Fruit fly (Drosophila melanogaster): ENCODE measurements around the gene CG4907.

Gene CG4907

dm6 chr3R:22710662-22711061, at the start of gene CG4907:
TSS of gene CG4907 (minus strand) at chr3R:22710762.
- no peak for TF ChIP-seq CG4496 (GFP tag; IDR thresholded peaks at IDR 0.05)
- TF ChIP-seq EcR (GFP tag; optimal IDR thresholded peaks at IDR 0.05): no peak
- no peak for TF ChIP-seq Ets98B (GFP tag; IDR thresholded peaks at IDR 0.05)
- no peak for TF ChIP-seq CG9948 (tag; optimal IDR thresholded peaks at IDR 0.05)
- TF ChIP-seq CG17806 (tag; optimal IDR thresholded peaks at IDR 0.05): no peak
- no peak for TF ChIP-seq fd96Ca (GFP tag; IDR thresholded peaks at IDR 0.05)
- TF ChIP-seq CG15710 (tag; optimal IDR thresholded peaks at IDR 0.05): no peak
- no peak for TF ChIP-seq gl (tag; optimal IDR thresholded peaks at IDR 0.05)
- no peak for TF ChIP-seq CG8301 (tag; optimal IDR thresholded peaks at IDR 0.05)
- no peak for TF ChIP-seq CG34367 (tag; optimal IDR thresholded peaks at IDR 0.05)
- TF ChIP-seq CG12605 (GFP tag; IDR thresholded peaks at IDR 0.05): no peak
- TF ChIP-seq CG32121 (GFP tag; IDR thresholded peaks at IDR 0.05): no peak
- no peak for TF ChIP-seq Pif1B (GFP tag; optimal IDR thresholded peaks at IDR 0.05)
- no peak for TF ChIP-seq CG13204 (GFP tag; optimal IDR thresholded peaks at IDR 0.05)
- TF ChIP-seq Pif1A (GFP tag; optimal IDR thresholded peaks at IDR 0.05): no peak
- no peak for TF ChIP-seq Snoo (tag; optimal IDR thresholded peaks at IDR 0.05)
- no peak for TF ChIP-seq rn (GFP tag; IDR thresholded peaks at IDR 0.05)
- TF ChIP-seq CG10348 (GFP tag; IDR thresholded peaks at IDR 0.05): no peak
- no peak for TF ChIP-seq CG14655 (GFP tag; optimal IDR thresholded peaks at IDR 0.05)

- TF ChIP-seq CG17806 (tag; optimal IDR thresholded peaks at IDR 0.05) (no peak), CG4496 (GFP tag; IDR thresholded peaks at IDR 0.05) (no peak), CG13204 (GFP tag; optimal IDR thresholded peaks at IDR 0.05) (no peak), CG12605 (GFP tag; IDR thresholded peaks at IDR 0.05) (no peak), CG14655 (GFP tag; optimal IDR thresholded peaks at IDR 0.05) (no peak), CG8159 (tag; optimal IDR thresholded peaks at IDR 0.05) (no peak), Pif1A (GFP tag; optimal IDR thresholded peaks at IDR 0.05) (no peak), gl (tag; optimal IDR thresholded peaks at IDR 0.05) (no peak), EcR (GFP tag; optimal IDR thresholded peaks at IDR 0.05) (no peak), Pif1B (GFP tag; optimal IDR thresholded peaks at IDR 0.05) (no peak)
These were observed 46.6 kb upstream of the CG4907 start for dm6 chr3R:22757117-22757516.

- no peak for TF ChIP-seq CG14655 (GFP tag; optimal IDR thresholded peaks at IDR 0.05)
- no peak for TF ChIP-seq Snoo (tag; optimal IDR thresholded peaks at IDR 0.05)
- TF ChIP-seq CG32121 (GFP tag; IDR thresholded peaks at IDR 0.05): peak; percentile 29; the same call in 1 of the 2 replicates
- peak; percentile 39; the same call in 1 of the 3 replicates for TF ChIP-seq fd96Ca (GFP tag; IDR thresholded peaks at IDR 0.05)
- peak; percentile 59; the same call in 1 of the 3 replicates for TF ChIP-seq CG4496 (GFP tag; IDR thresholded peaks at IDR 0.05)
- no peak for TF ChIP-seq Ets98B (GFP tag; IDR thresholded peaks at IDR 0.05)
- no peak for TF ChIP-seq D1 (tag; optimal IDR thresholded peaks at IDR 0.05)
- TF ChIP-seq CG8301 (tag; optimal IDR thresholded peaks at IDR 0.05): no peak
- no peak for TF ChIP-seq Pif1A (GFP tag; optimal IDR thresholded peaks at IDR 0.05)
- no peak for TF ChIP-seq CG9948 (tag; optimal IDR thresholded peaks at IDR 0.05)
- TF ChIP-seq Pif1B (GFP tag; optimal IDR thresholded peaks at IDR 0.05): no peak
- TF ChIP-seq EcR (GFP tag; optimal IDR thresholded peaks at IDR 0.05): no peak
- TF ChIP-seq gl (tag; optimal IDR thresholded peaks at IDR 0.05): no peak
These were observed 45.7 kb upstream of the CG4907 start for dm6 chr3R:22756289-22756688.

dm6 chr3R:22755187-22755777, 44.7 kb upstream of the CG4907 start:
- TF ChIP-seq Ets98B (GFP tag; IDR thresholded peaks at IDR 0.05): peak; percentile 7; the same call in 1 of the 2 replicates
- no peak for TF ChIP-seq CG14655 (GFP tag; optimal IDR thresholded peaks at IDR 0.05)

dm6 chr3R:22753895-22754774, 43.6 kb upstream of the CG4907 start:
- no peak for TF ChIP-seq CG8159 (tag; optimal IDR thresholded peaks at IDR 0.05)
- TF ChIP-seq CG14655 (GFP tag; optimal IDR thresholded peaks at IDR 0.05): peak; percentile 58
- no peak for TF ChIP-seq gl (tag; optimal IDR thresholded peaks at IDR 0.05)
- peak; percentile 37 for TF ChIP-seq CG8301 (tag; optimal IDR thresholded peaks at IDR 0.05)
- TF ChIP-seq CG32121 (GFP tag; IDR thresholded peaks at IDR 0.05): peak; percentile 57; the same call in 1 of the 2 replicates
- peak; percentile 92 for TF ChIP-seq CG13204 (GFP tag; optimal IDR thresholded peaks at IDR 0.05)
- TF ChIP-seq D1 (tag; optimal IDR thresholded peaks at IDR 0.05): no peak
- TF ChIP-seq CG12605 (GFP tag; IDR thresholded peaks at IDR 0.05): peak; percentile 40
- TF ChIP-seq Ets98B (GFP tag; IDR thresholded peaks at IDR 0.05): peak; percentile 65
- peak; percentile 53; the same call in 1 of the 3 replicates for TF ChIP-seq fd96Ca (GFP tag; IDR thresholded peaks at IDR 0.05)
- TF ChIP-seq CG4496 (GFP tag; IDR thresholded peaks at IDR 0.05): peak; percentile 57

- TF ChIP-seq CG15710 (tag; optimal IDR thresholded peaks at IDR 0.05): no peak
- TF ChIP-seq CG4496 (GFP tag; IDR thresholded peaks at IDR 0.05): 0 out of 3 replicates have a peak, but pooled peaks have one; percentile 13
- TF ChIP-seq EcR (GFP tag; optimal IDR thresholded peaks at IDR 0.05): peak; percentile 8
These were observed 43.0 kb upstream of the CG4907 start for dm6 chr3R:22753600-22753894.
